Worm (Caenorhabditis elegans) whole organism, L2 larva: Measurements from ENCODE around the gene cest-4.

Source experiments
- C34F6.9 ChIP-seq: fragments of 150-350 bp; optimal IDR thresholded peaks from 2 replicates; lab custom pipeline; 2014; ENCODE audit warnings: missing biosample characterization, missing genetic modification characterization
- F13H6.1 ChIP-seq: sonication (generic microtip); optimal IDR thresholded peaks from 2 replicates; lab custom pipeline; 2016; ENCODE audit warnings: missing genetic modification characterization, missing compliant biosample characterization
- R02D3.7 ChIP-seq: fragments of 150-350 bp; optimal IDR thresholded peaks from 2 replicates; lab custom pipeline; 2014; ENCODE audit warnings: missing biosample characterization, missing genetic modification characterization
- Y55F3AM.14 ChIP-seq: fragments of 200-800 bp; sonication (Bioruptor generic); optimal IDR thresholded peaks from 2 replicates; lab custom pipeline; 2018; ENCODE audit warnings: mild to moderate bottlenecking, missing genetic modification characterization, missing compliant biosample characterization
- ZK546.5 ChIP-seq: sonication (generic microtip); optimal IDR thresholded peaks from 2 replicates; lab custom pipeline; 2017; ENCODE audit warnings: missing biosample characterization, missing genetic modification characterization
- alr-1 ChIP-seq: fragments of 150-350 bp; optimal IDR thresholded peaks from 2 replicates; lab custom pipeline; 2014; ENCODE audit warnings: missing biosample characterization, missing genetic modification characterization
- aly-2 ChIP-seq: fragments of 150-350 bp; optimal IDR thresholded peaks from 2 replicates; lab custom pipeline; 2014; ENCODE audit warnings: missing biosample characterization, missing genetic modification characterization
- ama-1 ChIP-seq: fragments of 150-350 bp; optimal IDR thresholded peaks from 2 replicates; lab custom pipeline; 2018; ENCODE audit warnings: inconsistent platforms
- blmp-1 ChIP-seq: sonication (generic microtip); optimal IDR thresholded peaks from 2 replicates; lab custom pipeline; 2017; ENCODE audit warnings: missing genetic modification characterization, mild to moderate bottlenecking, missing compliant biosample characterization, antibody characterized with exemption, moderate library complexity; ENCODE audit not compliant: insufficient read depth
- ceh-16 ChIP-seq: fragments of 150-350 bp; optimal IDR thresholded peaks from 2 replicates; lab custom pipeline; 2014; ENCODE audit warnings: missing biosample characterization, missing genetic modification characterization
- ceh-82 ChIP-seq: fragments of 150-350 bp; optimal IDR thresholded peaks from 2 replicates; lab custom pipeline; 2014; ENCODE audit warnings: missing biosample characterization, missing genetic modification characterization
- crh-2 ChIP-seq: sonication (generic microtip); optimal IDR thresholded peaks from 2 replicates; lab custom pipeline; 2017; ENCODE audit warnings: missing biosample characterization, missing genetic modification characterization
- dmd-4 ChIP-seq: sonication (generic microtip); optimal IDR thresholded peaks from 2 replicates; lab custom pipeline; 2017; ENCODE audit warnings: missing biosample characterization, missing genetic modification characterization
- egl-27 ChIP-seq: sonication (generic microtip); optimal IDR thresholded peaks from 3 replicates; lab custom pipeline; 2017; ENCODE audit warnings: missing biosample characterization, missing genetic modification reagents, missing genetic modification characterization
- elt-1 ChIP-seq: fragments of 150-350 bp; optimal IDR thresholded peaks from 2 replicates; lab custom pipeline; 2014; ENCODE audit warnings: missing biosample characterization, missing genetic modification characterization
- elt-3 ChIP-seq: sonication (generic microtip); optimal IDR thresholded peaks from 2 replicates; lab custom pipeline; 2017; ENCODE audit warnings: missing biosample characterization, missing genetic modification characterization
- fos-1 ChIP-seq: fragments of 150-350 bp; optimal IDR thresholded peaks from 2 replicates; lab custom pipeline; 2014; ENCODE audit warnings: missing biosample characterization, missing genetic modification characterization
- gmeb-1 ChIP-seq: fragments of 150-350 bp; optimal IDR thresholded peaks from 2 replicates; lab custom pipeline; 2014; ENCODE audit warnings: missing biosample characterization, missing genetic modification characterization
- lin-11 ChIP-seq: fragments of 150-350 bp; sonication (generic microtip); optimal IDR thresholded peaks from 2 replicates; lab custom pipeline; 2014; ENCODE audit warnings: missing biosample characterization, missing genetic modification characterization, inconsistent platforms, mixed read lengths
- lin-13 ChIP-seq: fragments of 150-350 bp; optimal IDR thresholded peaks from 2 replicates; lab custom pipeline; 2014; ENCODE audit warnings: missing biosample characterization, missing genetic modification reagents, missing genetic modification characterization
- lin-39 ChIP-seq: fragments of 150-350 bp; optimal IDR thresholded peaks from 2 replicates; lab custom pipeline; 2014; ENCODE audit warnings: missing biosample characterization, missing genetic modification reagents, missing genetic modification characterization
- lsy-2 ChIP-seq, 2 experiments: fragments of 150-350 bp in 1 of 2; sonication (generic microtip) in 1 of 2; optimal IDR thresholded peaks; 2 replicates each; lab custom pipeline; 2014 to 2017; ENCODE audit warnings: missing biosample characterization in 2 of 2, missing genetic modification characterization in 2 of 2
- mab-5 ChIP-seq: fragments of 150-350 bp; optimal IDR thresholded peaks from 2 replicates; lab custom pipeline; 2014; ENCODE audit warnings: missing biosample characterization, missing genetic modification characterization
- mbf-1 ChIP-seq: sonication (generic microtip); optimal IDR thresholded peaks from 2 replicates; lab custom pipeline; 2017; ENCODE audit warnings: missing biosample characterization, missing genetic modification characterization
- mdl-1 ChIP-seq, 2 experiments: fragments of 150-350 bp in 1 of 2; sonication (generic microtip) in 1 of 2; optimal IDR thresholded peaks; 2 replicates each; lab custom pipeline; 2017; ENCODE audit warnings: missing biosample characterization in 2 of 2, missing genetic modification characterization in 2 of 2
- nhr-10 ChIP-seq: sonication (generic microtip); optimal IDR thresholded peaks from 2 replicates; lab custom pipeline; 2017; ENCODE audit warnings: missing biosample characterization, missing genetic modification characterization
- nhr-11 ChIP-seq: fragments of 150-350 bp; optimal IDR thresholded peaks from 2 replicates; lab custom pipeline; 2014; ENCODE audit warnings: missing biosample characterization, missing genetic modification characterization
- nhr-12 ChIP-seq: fragments of 150-350 bp; optimal IDR thresholded peaks from 2 replicates; lab custom pipeline; 2014; ENCODE audit warnings: missing biosample characterization, missing genetic modification characterization
- nhr-129 ChIP-seq: fragments of 150-350 bp; optimal IDR thresholded peaks from 2 replicates; lab custom pipeline; 2014; ENCODE audit warnings: missing biosample characterization, missing genetic modification characterization
- nhr-21 ChIP-seq: fragments of 150-350 bp; optimal IDR thresholded peaks from 2 replicates; lab custom pipeline; 2014; ENCODE audit warnings: missing biosample characterization, missing genetic modification characterization
- nhr-23 ChIP-seq: fragments of 150-350 bp; optimal IDR thresholded peaks from 2 replicates; lab custom pipeline; 2014; ENCODE audit warnings: missing biosample characterization, missing genetic modification reagents, missing genetic modification characterization
- nhr-237 ChIP-seq: fragments of 150-350 bp; optimal IDR thresholded peaks from 2 replicates; lab custom pipeline; 2014; ENCODE audit warnings: missing biosample characterization, missing genetic modification characterization
- nhr-6 ChIP-seq: fragments of 150-350 bp; optimal IDR thresholded peaks from 2 replicates; lab custom pipeline; 2014; ENCODE audit warnings: missing biosample characterization, missing genetic modification characterization
- nhr-77 ChIP-seq: fragments of 150-350 bp; optimal IDR thresholded peaks from 2 replicates; lab custom pipeline; 2014; ENCODE audit warnings: missing biosample characterization, missing genetic modification characterization
- peb-1 ChIP-seq: fragments of 150-350 bp; optimal IDR thresholded peaks from 2 replicates; lab custom pipeline; 2014; ENCODE audit warnings: missing biosample characterization, missing genetic modification characterization
- skn-1 ChIP-seq: sonication (generic microtip); optimal IDR thresholded peaks from 2 replicates; lab custom pipeline; 2017; ENCODE audit warnings: missing biosample characterization, missing genetic modification characterization
- sma-3 ChIP-seq: sonication (generic microtip); optimal IDR thresholded peaks from 2 replicates; lab custom pipeline; 2016; ENCODE audit warnings: missing genetic modification reagents, missing genetic modification characterization, missing compliant biosample characterization
- sma-9 ChIP-seq, 2 experiments: fragments of 150-350 bp in 1 of 2; sonication (generic microtip) in 1 of 2; optimal IDR thresholded peaks; 2 replicates each; lab custom pipeline; 2014 to 2016; ENCODE audit warnings: missing genetic modification characterization in 2 of 2, mild to moderate bottlenecking in 1 of 2, missing biosample characterization in 1 of 2, missing compliant biosample characterization in 1 of 2, missing genetic modification reagents in 1 of 2, moderate library complexity in 1 of 2
- snpc-4 ChIP-seq: fragments of 150-350 bp; optimal IDR thresholded peaks from 2 replicates; lab custom pipeline; 2014; ENCODE audit warnings: missing biosample characterization, missing genetic modification characterization
- unc-55 ChIP-seq: fragments of 150-350 bp; sonication (generic microtip); optimal IDR thresholded peaks from 3 replicates; lab custom pipeline; 2014; ENCODE audit warnings: missing biosample characterization, missing genetic modification reagents, missing genetic modification characterization
- unc-62 ChIP-seq: fragments of 150-350 bp; optimal IDR thresholded peaks from 2 replicates; lab custom pipeline; 2014; ENCODE audit warnings: missing biosample characterization, missing genetic modification reagents, missing genetic modification characterization
- zag-1 ChIP-seq: fragments of 150-350 bp; optimal IDR thresholded peaks from 2 replicates; lab custom pipeline; 2014; ENCODE audit warnings: missing biosample characterization, missing genetic modification characterization
- ztf-1 ChIP-seq: fragments of 200-800 bp; sonication (Bioruptor generic); conservative IDR thresholded peaks from 2 replicates; pipeline ENCODE4 v1.3.6; 2022; ENCODE audit warnings: missing genetic modification characterization, missing compliant biosample characterization
- ztf-11 ChIP-seq: sonication (generic microtip); optimal IDR thresholded peaks from 2 replicates; lab custom pipeline; 2017; ENCODE audit warnings: missing biosample characterization, missing genetic modification characterization
- ztf-4 ChIP-seq: fragments of 150-350 bp; optimal IDR thresholded peaks from 2 replicates; lab custom pipeline; 2014; ENCODE audit warnings: missing biosample characterization, missing genetic modification characterization

The cest-4 gene

ce11 chrIV:6792380-6793309 lies 9.5 kb downstream of the cest-4 start:
- TF ChIP-seq egl-27 (no peak), nhr-77 (tag; lab: Kevin White, UChicago) (no peak), sma-9 (GFP tag; optimal IDR thresholded peaks at IDR 0.05; lab: Kevin White, UChicago) (peak; percentile 32), sma-9 (tag; optimal IDR thresholded peaks at IDR 0.05; lab: Kevin White, UChicago) (no peak), mdl-1 (tag; optimal IDR thresholded peaks at IDR 0.05; lab: Kevin White, UChicago) (no peak), nhr-237 (tag; lab: Kevin White, UChicago) (no peak), gmeb-1 (tag; lab: Kevin White, UChicago) (peak; percentile 35), snpc-4 (tag; lab: Kevin White, UChicago) (peak; percentile 42), mbf-1 (tag; lab: Kevin White, UChicago) (no peak), nhr-6 (tag; lab: Kevin White, UChicago) (peak; percentile 43), lin-39 (tag; lab: Kevin White, UChicago) (no peak), nhr-129 (no peak), Y55F3AM.14 (peak; percentile 16), lin-13 (peak; percentile 18), sma-3 (GFP tag; lab: Kevin White, UChicago) (peak; percentile 28), ceh-16 (tag; lab: Kevin White, UChicago) (no peak), lin-11 (tag; lab: Kevin White, UChicago) (no peak), elt-3 (tag; lab: Kevin White, UChicago) (no peak), crh-2 (tag; lab: Kevin White, UChicago) (peak; percentile 71)
- TF ChIP-seq, all 48 proteins: peak for 8

ce11 chrIV:6790438-6791124 lies 11.6 kb downstream of the cest-4 start, which contains the start of the genes C17H12.2 and vha-8:
Gene C17H12.2, minus strand, starts transcription at chrIV:6790488.
Gene vha-8, plus strand, starts transcription at chrIV:6791074.
- peak; percentile 99 for TF ChIP-seq C34F6.9
- TF ChIP-seq egl-27, result peak; percentile 61
- peak; percentile 90 for TF ChIP-seq sma-9 (GFP tag; optimal IDR thresholded peaks at IDR 0.05; lab: Kevin White, UChicago)
- TF ChIP-seq sma-9 (tag; optimal IDR thresholded peaks at IDR 0.05; lab: Kevin White, UChicago), result no peak
- peak; percentile 58 for TF ChIP-seq ceh-82
- TF ChIP-seq nhr-12 (tag; lab: Kevin White, UChicago), result peak; percentile 8
- peak; percentile 98 for TF ChIP-seq unc-55 (GFP tag; lab: Kevin White, UChicago)
- TF ChIP-seq ztf-11 (tag; lab: Kevin White, UChicago), result peak; percentile 57
- TF ChIP-seq Y55F3AM.14, result no peak
- peak; percentile 55 for TF ChIP-seq nhr-77 (tag; lab: Kevin White, UChicago)
- TF ChIP-seq mdl-1 (tag; optimal IDR thresholded peaks at IDR 0.05; lab: Kevin White, UChicago), result peak in 1 of 2 experiments; percentile 49
- TF ChIP-seq zag-1 (tag; lab: Kevin White, UChicago), result peak; percentile 91
- TF ChIP-seq ceh-16 (tag; lab: Kevin White, UChicago), result peak; percentile 72
- TF ChIP-seq nhr-129, result peak; percentile 98
- TF ChIP-seq alr-1 (tag; lab: Kevin White, UChicago), result peak; percentile 17
- TF ChIP-seq elt-1, result no peak
- TF ChIP-seq ztf-1 (GFP tag; lab: Robert Waterston, UW), result no peak
- peak; percentile 93 for TF ChIP-seq lin-13
- peak; percentile 82 for TF ChIP-seq lin-11 (tag; lab: Kevin White, UChicago)
- TF ChIP-seq nhr-21, result peak; percentile 89
- TF ChIP-seq ztf-4 (tag; lab: Kevin White, UChicago), result peak; percentile 87
- peak; percentile 36 for TF ChIP-seq skn-1 (tag; lab: Kevin White, UChicago)
- TF ChIP-seq nhr-6 (tag; lab: Kevin White, UChicago), result peak; percentile 88
- TF ChIP-seq mbf-1 (tag; lab: Kevin White, UChicago), result no peak
- peak; percentile 92 for TF ChIP-seq sma-3 (GFP tag; lab: Kevin White, UChicago)
- no peak for TF ChIP-seq nhr-237 (tag; lab: Kevin White, UChicago)
- TF ChIP-seq mab-5, result peak; percentile 91
- TF ChIP-seq aly-2 (tag; lab: Kevin White, UChicago), result no peak
- TF ChIP-seq fos-1 (tag; lab: Kevin White, UChicago), result peak; percentile 98
- no peak for TF ChIP-seq unc-62 (GFP tag; lab: Kevin White, UChicago)
- peak; percentile 89 for TF ChIP-seq snpc-4 (tag; lab: Kevin White, UChicago)
- TF ChIP-seq ZK546.5 (tag; lab: Kevin White, UChicago), result peak; percentile 43
- no peak for TF ChIP-seq elt-3 (tag; lab: Kevin White, UChicago)
- no peak for TF ChIP-seq nhr-11 (tag; lab: Kevin White, UChicago)
- TF ChIP-seq lsy-2 (tag; optimal IDR thresholded peaks at IDR 0.05; lab: Kevin White, UChicago), result peak; percentile 73 to 94
- no peak for TF ChIP-seq nhr-23 (tag; lab: Kevin White, UChicago)
- TF ChIP-seq nhr-10 (tag; lab: Kevin White, UChicago), result no peak
- no peak for TF ChIP-seq dmd-4 (tag; lab: Kevin White, UChicago)
- peak; percentile 67 for TF ChIP-seq blmp-1
- TF ChIP-seq gmeb-1 (tag; lab: Kevin White, UChicago), result peak; percentile 83
- no peak for TF ChIP-seq R02D3.7
- no peak for TF ChIP-seq peb-1 (tag; lab: Kevin White, UChicago)
- peak; percentile 96 for TF ChIP-seq crh-2 (tag; lab: Kevin White, UChicago)
- peak; percentile 92 for TF ChIP-seq F13H6.1 (tag; lab: Kevin White, UChicago)
- peak; percentile 80 for TF ChIP-seq ama-1
